Worm (Caenorhabditis elegans): Measurements from ENCODE around the gene his-16.
"Not testable (repeated sequence)": the region's sequence is repeated elsewhere in the genome, so short reads cannot be mapped to it uniquely, and the experiment has no call there.

Gene his-16

DNA sequence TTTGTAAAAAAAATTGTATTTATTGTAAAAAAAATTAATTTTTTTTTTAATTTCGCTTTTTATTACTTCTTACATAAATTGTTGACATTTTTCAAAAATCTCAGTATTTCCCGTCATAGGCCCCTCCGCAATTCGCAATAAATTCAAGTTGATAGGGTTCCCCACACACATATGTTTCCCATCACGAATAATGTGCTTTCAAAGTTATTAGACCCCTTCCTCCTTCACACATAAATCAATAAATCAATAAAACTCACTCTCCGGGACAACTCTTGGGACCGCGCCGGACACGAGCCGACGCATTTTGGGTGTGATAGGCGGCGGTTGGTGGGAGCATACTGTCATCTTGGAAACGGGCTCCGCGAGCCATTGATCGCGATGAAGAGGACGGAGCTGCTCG lies 21.5 kb upstream of the his-16 start:
- TF ChIP-seq cnd-1 (tag; optimal IDR thresholded peaks at IDR 0.05) (no peak), lin-13 (tag; optimal IDR thresholded peaks at IDR 0.05) (no peak), hlh-1 (tag; optimal IDR thresholded peaks at IDR 0.05) (no peak), drap-1 (GFP tag; optimal IDR thresholded peaks at IDR 0.05) (no peak)

DNA sequence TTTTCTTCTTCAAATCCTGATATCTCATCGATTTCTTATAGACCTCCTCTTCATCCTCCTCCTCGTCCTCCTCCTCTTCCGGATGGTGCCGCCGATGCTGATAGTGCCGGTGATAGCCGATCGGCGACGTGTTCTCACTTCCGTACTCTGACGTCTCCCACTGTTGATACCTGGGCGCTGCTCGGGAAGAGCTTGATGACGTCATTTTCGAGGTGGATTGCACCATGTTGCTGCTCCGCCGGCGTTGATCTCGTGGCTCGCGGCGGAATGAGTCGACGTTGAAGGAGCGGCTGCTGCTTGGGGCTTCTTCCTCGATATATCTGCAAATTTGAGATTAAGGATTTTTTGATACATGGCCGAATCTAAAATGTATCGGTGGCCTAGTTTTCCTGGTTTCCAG lies 20.5 kb upstream of the his-16 start:
- TF ChIP-seq lin-13 (tag; optimal IDR thresholded peaks at IDR 0.05) (no peak), zip-8 (tag; optimal IDR thresholded peaks at IDR 0.05) (peak; percentile 53)

DNA sequence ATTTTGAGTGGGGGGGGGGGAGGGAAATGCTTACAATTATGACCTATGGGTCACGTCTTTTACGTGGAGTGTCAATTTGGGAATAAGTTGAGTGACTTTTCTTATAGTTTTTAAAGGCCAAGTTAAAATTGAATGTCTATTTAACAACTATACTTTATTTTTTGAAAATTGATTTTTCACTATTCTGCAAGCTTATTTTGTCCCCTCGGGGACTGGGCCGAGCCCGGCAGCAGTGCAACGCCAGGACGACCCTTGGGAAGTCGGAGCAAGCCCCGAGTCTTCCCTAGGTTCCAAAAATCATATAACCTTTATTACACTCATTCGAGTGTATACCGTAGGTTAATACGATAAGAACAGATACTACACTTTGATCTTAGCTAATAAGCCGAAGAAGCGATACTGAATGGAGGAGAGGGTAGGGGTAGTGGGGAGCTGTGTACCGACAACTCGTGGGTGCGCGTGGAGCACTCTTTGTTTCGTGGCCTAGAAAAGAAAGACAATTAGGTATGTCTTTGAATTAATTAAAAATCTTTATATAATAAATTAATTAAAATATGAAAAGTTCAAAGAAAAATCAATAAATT lies 17.9 kb upstream of the his-16 start, which contains the start of gene ins-37:
TSS of gene ins-37 (minus strand) at position 384 of the 584 bp plus-strand sequence.
- TF ChIP-seq mls-2, nhr-237, nhr-28 (tag; optimal IDR thresholded peaks at IDR 0.05): not testable (repeated sequence)

DNA sequence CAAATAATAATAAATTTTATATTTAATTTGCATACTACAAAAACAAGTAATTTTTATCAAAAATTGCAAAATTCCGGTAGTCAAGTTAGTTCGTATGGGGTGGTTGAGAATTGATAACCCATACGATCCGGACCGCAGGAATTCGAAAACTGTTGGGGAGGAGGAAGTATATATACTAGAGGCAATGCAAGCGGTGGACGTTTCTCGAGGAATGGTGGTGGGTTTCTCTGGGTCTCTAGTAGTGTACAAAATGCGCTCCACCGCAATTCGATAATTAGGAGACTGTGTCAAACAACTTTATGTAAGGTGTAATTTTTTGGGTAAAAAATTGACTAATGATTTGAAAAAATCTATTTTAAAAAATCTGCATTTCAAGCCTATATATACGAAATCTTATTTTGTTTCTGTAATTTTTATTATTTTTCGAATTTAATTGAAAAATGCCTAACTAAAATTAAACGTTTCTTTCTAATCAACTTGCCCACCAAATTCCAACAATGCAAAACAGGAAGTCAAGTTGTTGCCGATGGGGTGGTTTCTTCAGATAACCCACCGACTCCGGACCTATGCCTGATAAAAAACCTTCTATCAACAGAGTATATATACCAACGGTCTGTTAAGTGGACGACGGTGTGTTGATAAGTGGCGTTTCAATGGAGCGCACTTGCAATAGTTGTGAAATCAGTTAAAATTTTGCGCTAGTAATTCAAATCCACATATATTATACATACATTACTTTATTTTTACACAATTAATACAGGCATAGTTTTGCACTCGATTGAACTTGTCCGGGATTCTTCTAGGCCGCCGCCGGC lies 16.6 kb upstream of the his-16 start:
- TF ChIP-seq elt-3 (tag; optimal IDR thresholded peaks at IDR 0.05) (no peak), unc-39 (tag; optimal IDR thresholded peaks at IDR 0.05) (peak; percentile 47), mls-2 (tag; optimal IDR thresholded peaks at IDR 0.05) (peak; percentile 57), mab-5 (tag; optimal IDR thresholded peaks at IDR 0.05) (no peak), cnd-1 (tag; optimal IDR thresholded peaks at IDR 0.05) (peak; percentile 90), M03D4.4 (tag; optimal IDR thresholded peaks at IDR 0.05) (peak; percentile 88), nhr-12 (tag; optimal IDR thresholded peaks at IDR 0.05) (no peak), lin-32 (GFP tag; optimal IDR thresholded peaks at IDR 0.05) (peak; percentile 72), ceh-43 (GFP tag; optimal IDR thresholded peaks at IDR 0.05) (peak; percentile 75), snpc-4 (tag; optimal IDR thresholded peaks at IDR 0.05) (no peak), sptf-1 (tag; optimal IDR thresholded peaks at IDR 0.05) (peak; percentile 91), sem-2 (GFP tag; optimal IDR thresholded peaks at IDR 0.05) (peak; percentile 26), unc-120 (tag; optimal IDR thresholded peaks at IDR 0.05; ENCODE audit: poor library complexity, severe bottlenecking) (peak; percentile 47), drap-1 (GFP tag; optimal IDR thresholded peaks at IDR 0.05) (peak; percentile 79), nhr-76 (tag; optimal IDR thresholded peaks at IDR 0.05) (no peak), ceh-39 (tag; optimal IDR thresholded peaks at IDR 0.05) (peak; percentile 96), pha-4 (tag; optimal IDR thresholded peaks at IDR 0.05) (peak; percentile 96), zip-8 (tag; optimal IDR thresholded peaks at IDR 0.05) (no peak), nhr-28 (tag; optimal IDR thresholded peaks at IDR 0.05) (peak; percentile 42), nhr-2 (tag; optimal IDR thresholded peaks at IDR 0.05) (peak; percentile 33), bed-3 (GFP tag; optimal IDR thresholded peaks at IDR 0.05) (peak; percentile 75), lsy-2 (tag; optimal IDR thresholded peaks at IDR 0.05) (peak; percentile 77), lin-13 (tag; optimal IDR thresholded peaks at IDR 0.05) (peak; percentile 87), ztf-11 (tag; optimal IDR thresholded peaks at IDR 0.05) (peak; percentile 23), ham-2 (GFP tag; optimal IDR thresholded peaks at IDR 0.05) (peak; percentile 21), unc-62 (GFP tag; optimal IDR thresholded peaks at IDR 0.05) (peak; percentile 61), ces-1 (GFP tag; optimal IDR thresholded peaks at IDR 0.05) (peak; percentile 87), ceh-83 (GFP tag; optimal IDR thresholded peaks at IDR 0.05) (peak; percentile 73), tbx-8 (GFP tag; optimal IDR thresholded peaks at IDR 0.05) (peak; percentile 69), flh-1 (GFP tag; optimal IDR thresholded peaks at IDR 0.05) (peak; percentile 2), hlh-1 (tag; optimal IDR thresholded peaks at IDR 0.05) (peak; percentile 64), blmp-1 (tag; optimal IDR thresholded peaks at IDR 0.05) (no peak), elt-1 (tag; optimal IDR thresholded peaks at IDR 0.05; ENCODE audit: borderline replicate concordance, insufficient read depth) (no peak), nhr-237 (tag; optimal IDR thresholded peaks at IDR 0.05) (peak; percentile 59), mep-1 (tag; optimal IDR thresholded peaks at IDR 0.05) (peak; percentile 90)
